Fruit fly (Drosophila melanogaster) whole organism, pupa: Measurements from ENCODE around the gene CG6567.

Source experiments
- CG10348 ChIP-seq: fragments of 200-800 bp; sonication (Bioruptor generic); IDR thresholded peaks from 2 replicates; pipeline ENCODE4 v1.3.6; 2022; ENCODE audit warnings: missing biosample characterization, missing genetic modification characterization
- CG12605 ChIP-seq: fragments of 200-800 bp; sonication (Bioruptor generic); IDR thresholded peaks from 2 replicates; pipeline ENCODE4 v1.3.6; 2022; ENCODE audit warnings: missing biosample characterization, missing genetic modification characterization
- CG13204 ChIP-seq: fragments of 200-800 bp; sonication (Bioruptor generic); optimal IDR thresholded peaks from 2 replicates; lab custom pipeline; 2018; ENCODE audit warnings: missing biosample characterization, mild to moderate bottlenecking, missing genetic modification characterization, moderate library complexity
- CG14655 ChIP-seq: fragments of 200-800 bp; sonication (Bioruptor generic); optimal IDR thresholded peaks from 3 replicates; lab custom pipeline; 2017; ENCODE audit warnings: mild to moderate bottlenecking, missing biosample characterization, missing genetic modification reagents, missing genetic modification characterization
- CG15710 ChIP-seq: fragments of 200-800 bp; sonication (Bioruptor generic); optimal IDR thresholded peaks from 2 replicates; lab custom pipeline; 2018; ENCODE audit warnings: missing biosample characterization, mild to moderate bottlenecking, missing genetic modification characterization, moderate library complexity
- CG17806 ChIP-seq: fragments of 200-800 bp; sonication (Bioruptor generic); optimal IDR thresholded peaks from 2 replicates; lab custom pipeline; 2018; ENCODE audit warnings: missing biosample characterization, mild to moderate bottlenecking, missing genetic modification characterization, moderate library complexity
- CG32121 ChIP-seq: fragments of 200-800 bp; sonication (Bioruptor generic); IDR thresholded peaks from 2 replicates; pipeline ENCODE4 v1.3.6; 2022; ENCODE audit warnings: missing biosample characterization, missing genetic modification characterization
- CG34367 ChIP-seq: fragments of 200-800 bp; sonication (Bioruptor generic); optimal IDR thresholded peaks from 2 replicates; lab custom pipeline; 2018; ENCODE audit warnings: missing biosample characterization, mild to moderate bottlenecking, missing genetic modification characterization
- CG4496 ChIP-seq: fragments of 200-800 bp; sonication (Bioruptor generic); IDR thresholded peaks from 3 replicates; pipeline ENCODE4 v1.3.6; 2022; ENCODE audit warnings: missing biosample characterization, missing genetic modification characterization
- CG8159 ChIP-seq: fragments of 200-800 bp; sonication (Bioruptor generic); optimal IDR thresholded peaks from 3 replicates; lab custom pipeline; 2018; ENCODE audit warnings: missing biosample characterization, mild to moderate bottlenecking, missing genetic modification characterization, moderate library complexity
- CG8301 ChIP-seq: fragments of 200-800 bp; sonication (Bioruptor generic); optimal IDR thresholded peaks from 2 replicates; lab custom pipeline; 2018; ENCODE audit warnings: missing biosample characterization, mild to moderate bottlenecking, missing genetic modification characterization
- CG9948 ChIP-seq: fragments of 200-800 bp; sonication (Bioruptor generic); optimal IDR thresholded peaks from 2 replicates; lab custom pipeline; 2018; ENCODE audit warnings: missing biosample characterization, mild to moderate bottlenecking, missing genetic modification characterization, moderate library complexity
- D1 ChIP-seq: fragments of 200-800 bp; sonication (Bioruptor generic); optimal IDR thresholded peaks from 2 replicates; lab custom pipeline; 2018; ENCODE audit warnings: missing biosample characterization, mild to moderate bottlenecking, missing genetic modification characterization, moderate library complexity
- EcR ChIP-seq: fragments of 200-800 bp; sonication (Bioruptor generic); optimal IDR thresholded peaks from 3 replicates; lab custom pipeline; 2019; ENCODE audit warnings: missing biosample characterization, missing genetic modification characterization, mild to moderate bottlenecking, moderate library complexity, missing genetic modification reagents
- Ets98B ChIP-seq: fragments of 200-800 bp; sonication (Bioruptor generic); IDR thresholded peaks from 2 replicates; pipeline ENCODE4 v1.3.6; 2022; ENCODE audit warnings: missing biosample characterization, missing genetic modification characterization
- Pif1A ChIP-seq: fragments of 200-800 bp; sonication (Bioruptor generic); optimal IDR thresholded peaks from 3 replicates; lab custom pipeline; 2016; ENCODE audit warnings: missing biosample characterization, missing genetic modification characterization
- Snoo ChIP-seq: fragments of 200-800 bp; sonication (Bioruptor generic); optimal IDR thresholded peaks from 3 replicates; lab custom pipeline; 2017; ENCODE audit warnings: missing biosample characterization, mild to moderate bottlenecking, missing genetic modification characterization, inconsistent platforms
- fd96Ca ChIP-seq: fragments of 200-800 bp; sonication (Bioruptor generic); IDR thresholded peaks from 3 replicates; pipeline ENCODE4 v1.3.6; 2022; ENCODE audit warnings: missing biosample characterization, missing genetic modification characterization
- gl ChIP-seq: fragments of 200-800 bp; sonication (Bioruptor generic); optimal IDR thresholded peaks from 2 replicates; lab custom pipeline; 2018; ENCODE audit warnings: missing biosample characterization, mild to moderate bottlenecking, missing genetic modification characterization
- rn ChIP-seq: fragments of 200-800 bp; sonication (Bioruptor generic); IDR thresholded peaks from 2 replicates; pipeline ENCODE4 v1.3.6; 2022; ENCODE audit warnings: missing biosample characterization, missing genetic modification characterization

CG6567 gene

dm6 chr3R:10885422-10886081, 31.3 kb upstream of the CG6567 start, which contains the start of gene Leash:
Gene Leash (plus strand): TSS chr3R:10885540.
- no peak for TF ChIP-seq Snoo
- TF ChIP-seq CG4496 (GFP tag; lab: Robert Waterston, UW) = peak; percentile 6; the same call in 1 of the 3 replicates
- no peak for TF ChIP-seq Ets98B (GFP tag; lab: Robert Waterston, UW)
- TF ChIP-seq CG13204 (GFP tag; lab: Kevin White, UChicago) = peak; percentile 36
- TF ChIP-seq fd96Ca (GFP tag; lab: Robert Waterston, UW) = 0 out of 3 replicates have a peak, but pooled peaks have one; percentile 37
- peak; percentile 75 for TF ChIP-seq CG8159 (tag; lab: Kevin White, UChicago)
- no peak for TF ChIP-seq CG14655
- no peak for TF ChIP-seq CG34367 (tag; lab: Kevin White, UChicago)
- no peak for TF ChIP-seq CG12605
- TF ChIP-seq CG32121 = peak; percentile 29; the same call in 1 of the 2 replicates
- TF ChIP-seq CG15710 (tag; lab: Kevin White, UChicago) = no peak
- no peak for TF ChIP-seq D1 (tag; lab: Kevin White, UChicago)
- no peak for TF ChIP-seq rn (GFP tag; lab: Robert Waterston, UW)

dm6 chr3R:10884678-10885421, 30.6 kb upstream of the CG6567 start, which contains the start of gene CG14696:
Gene CG14696 (minus strand): TSS chr3R:10885001.
- TF ChIP-seq CG4496 (GFP tag; lab: Robert Waterston, UW) (no peak), fd96Ca (GFP tag; lab: Robert Waterston, UW) (no peak), gl (tag; lab: Kevin White, UChicago) (no peak), CG9948 (tag; lab: Kevin White, UChicago) (no peak), Ets98B (GFP tag; lab: Robert Waterston, UW) (no peak), CG8301 (tag; lab: Kevin White, UChicago) (no peak), CG32121 (no peak), CG13204 (GFP tag; lab: Kevin White, UChicago) (no peak), CG14655 (no peak)

- TF ChIP-seq CG4496 (GFP tag; lab: Robert Waterston, UW) (peak; percentile 68), CG12605 (0 out of 2 replicates have a peak, but pooled peaks have one; percentile 19), Pif1A (no peak), EcR (no peak), CG8301 (tag; lab: Kevin White, UChicago) (no peak), CG14655 (no peak), CG9948 (tag; lab: Kevin White, UChicago) (no peak), CG34367 (tag; lab: Kevin White, UChicago) (no peak), CG17806 (tag; lab: Kevin White, UChicago) (no peak), rn (GFP tag; lab: Robert Waterston, UW) (no peak), Snoo (no peak), CG32121 (peak; percentile 59), fd96Ca (GFP tag; lab: Robert Waterston, UW) (peak; percentile 27; the same call in 1 of the 3 replicates), Ets98B (GFP tag; lab: Robert Waterston, UW) (peak; percentile 38; the same call in 1 of the 2 replicates), CG8159 (tag; lab: Kevin White, UChicago) (no peak)
- TF ChIP-seq, all 21 proteins: peak for 5
These were observed 29.9 kb upstream of the CG6567 start for dm6 chr3R:10884031-10884677.

dm6 chr3R:10881824-10882559, 27.7 kb upstream of the CG6567 start, which contains the start of gene Tpc1:
Gene Tpc1 (minus strand): TSS chr3R:10882188.
- TF ChIP-seq CG13204 (GFP tag; lab: Kevin White, UChicago) = peak; percentile 95
- TF ChIP-seq Pif1A = no peak
- TF ChIP-seq EcR = peak; percentile 53
- peak; percentile 27; the same call in 1 of the 2 replicates for TF ChIP-seq Ets98B (GFP tag; lab: Robert Waterston, UW)
- TF ChIP-seq CG10348 (GFP tag; lab: Robert Waterston, UW) = no peak
- TF ChIP-seq CG15710 (tag; lab: Kevin White, UChicago) = peak; percentile 5
- peak; percentile 61 for TF ChIP-seq Snoo
- peak; percentile 4 for TF ChIP-seq CG8301 (tag; lab: Kevin White, UChicago)

dm6 chr3R:10879219-10879618, 25.0 kb upstream of the CG6567 start, which contains the start of gene CG14695:
Gene CG14695 (minus strand): TSS chr3R:10879319.
- no peak for TF ChIP-seq CG12605

dm6 chr3R:10878628-10879027, 24.4 kb upstream of the CG6567 start:
- TF ChIP-seq rn (GFP tag; lab: Robert Waterston, UW) = no peak
- TF ChIP-seq CG9948 (tag; lab: Kevin White, UChicago) = no peak
- TF ChIP-seq, all 21 proteins: peak for 0
